Fruit fly (Drosophila melanogaster): Measurements from ENCODE around the gene CG34376.

Gene CG34376

DNA sequence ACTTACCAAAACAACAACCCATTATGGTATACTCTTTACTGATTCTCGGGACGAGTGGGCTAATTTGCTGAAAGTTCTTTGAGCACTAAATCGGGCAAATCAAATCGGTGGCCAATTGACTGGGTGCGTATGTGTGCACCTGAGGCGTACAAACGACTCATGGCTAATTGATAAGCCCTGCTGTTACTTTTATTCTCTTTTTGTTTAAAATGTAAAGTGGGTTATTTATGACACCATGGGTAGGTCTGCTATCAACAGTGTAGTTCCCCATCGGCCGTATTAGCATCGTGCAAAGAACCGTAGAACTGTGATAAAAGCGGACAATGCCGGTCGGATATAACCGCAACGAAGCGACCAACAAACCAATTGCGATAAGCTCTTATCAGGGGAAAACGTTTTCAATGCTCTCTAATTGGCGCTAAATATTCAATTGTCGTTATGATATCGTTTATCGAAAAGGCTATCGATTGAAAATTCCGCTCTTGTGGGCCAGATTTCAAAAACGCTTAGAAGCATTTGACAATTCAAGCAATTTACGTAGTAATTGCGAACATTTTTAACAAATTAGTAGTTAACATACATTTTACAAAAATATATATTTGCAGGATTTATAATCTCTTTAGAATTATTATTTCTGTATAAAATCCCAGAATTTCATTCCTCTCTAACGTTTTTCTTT lies 565 bp upstream of the CG34376 start, which contains the start of gene CG34288 (continued):
- TF ChIP-seq CG4820 (GFP tag; optimal IDR thresholded peaks at IDR 0.05) (no peak), lab (GFP tag; optimal IDR thresholded peaks at IDR 0.05) (peak; percentile 82), nmo (GFP tag; optimal IDR thresholded peaks at IDR 0.05) (no peak), Atf6 (GFP tag; IDR thresholded peaks at IDR 0.05) (peak; percentile 68; the same call in 1 of the 2 replicates), CG16813 (GFP tag; IDR thresholded peaks at IDR 0.05; ENCODE audit: partially characterized antibody) (no peak), CG30403 (GFP tag; optimal IDR thresholded peaks at IDR 0.05) (no peak), CG11560 (tag; IDR thresholded peaks at IDR 0.05) (no peak), CG13424 (tag; optimal IDR thresholded peaks at IDR 0.05) (no peak), luna (GFP tag; optimal IDR thresholded peaks at IDR 0.05) (no peak), en (GFP tag; optimal IDR thresholded peaks at IDR 0.05) (no peak), dmrt99B (tag; optimal IDR thresholded peaks at IDR 0.05) (peak; percentile 38), CG10209 (GFP tag; optimal IDR thresholded peaks at IDR 0.05) (no peak), z (GFP tag; IDR thresholded peaks at IDR 0.05) (no peak), peb (GFP tag; IDR thresholded peaks at IDR 0.05) (no peak), Awh (GFP tag; IDR thresholded peaks at IDR 0.05) (0 out of 2 replicates have a peak, but pooled peaks have one; percentile 32), B-H2 (GFP tag; optimal IDR thresholded peaks at IDR 0.05) (no peak), kah (GFP tag; optimal IDR thresholded peaks at IDR 0.05) (no peak), CG3163 (GFP tag; optimal IDR thresholded peaks at IDR 0.05) (peak; percentile 26), pum (GFP tag; optimal IDR thresholded peaks at IDR 0.05) (no peak), CG17612 (GFP tag; IDR thresholded peaks at IDR 0.05) (no peak), otp (GFP tag; IDR thresholded peaks at IDR 0.05) (peak; percentile 77), Gsc (GFP tag; IDR thresholded peaks at IDR 0.05) (no peak), Lim3 (GFP tag; IDR thresholded peaks at IDR 0.05) (no peak), CG3407 (GFP tag; optimal IDR thresholded peaks at IDR 0.05) (no peak), CG4707 (GFP tag; optimal IDR thresholded peaks at IDR 0.05) (no peak), CG6765 (GFP tag; optimal IDR thresholded peaks at IDR 0.05) (no peak), croc (GFP tag; conservative IDR thresholded peaks at IDR 0.05) (no peak), Asciz (GFP tag; optimal IDR thresholded peaks at IDR 0.05) (no peak), E2f1 (GFP tag; IDR thresholded peaks at IDR 0.05) (peak; percentile 66), CG2712 (tag; optimal IDR thresholded peaks at IDR 0.05) (no peak), CG30020 (tag; optimal IDR thresholded peaks at IDR 0.05) (no peak), Vsx1 (GFP tag; optimal IDR thresholded peaks at IDR 0.05) (peak; percentile 96), CG12155 (GFP tag; optimal IDR thresholded peaks at IDR 0.05) (peak; percentile 2), Sin3A (optimal IDR thresholded peaks at IDR 0.05) (no peak), CG4360 (GFP tag; IDR thresholded peaks at IDR 0.05) (no peak), caup (GFP tag; optimal IDR thresholded peaks at IDR 0.05; ENCODE audit: severe bottlenecking) (peak; percentile 34), schlank (tag; optimal IDR thresholded peaks at IDR 0.05) (no peak), Dbx (GFP tag; IDR thresholded peaks at IDR 0.05) (peak; percentile 75), chinmo (GFP tag; IDR thresholded peaks at IDR 0.05; ENCODE audit: partially characterized antibody) (no peak), Dad (GFP tag; optimal IDR thresholded peaks at IDR 0.05) (no peak), Hmx (GFP tag; optimal IDR thresholded peaks at IDR 0.05) (no peak), gsb (GFP tag; IDR thresholded peaks at IDR 0.05) (no peak), dm (GFP tag; optimal IDR thresholded peaks at IDR 0.05) (no peak), tx (GFP tag; optimal IDR thresholded peaks at IDR 0.05) (peak; percentile 2), B-H1 (GFP tag; IDR thresholded peaks at IDR 0.05) (no peak; the same call in 2 of the 3 replicates), CG18262 (tag; optimal IDR thresholded peaks at IDR 0.05) (peak; percentile 40), wdn (GFP tag; IDR thresholded peaks at IDR 0.05) (peak; percentile 51; the same call in 1 of the 2 replicates), Nf-YC (tag; optimal IDR thresholded peaks at IDR 0.05) (no peak), twi (tag; optimal IDR thresholded peaks at IDR 0.05) (no peak), CG14050 (GFP tag; IDR thresholded peaks at IDR 0.05) (no peak), trh (GFP tag; optimal IDR thresholded peaks at IDR 0.05) (no peak)
